Worm (Caenorhabditis elegans): ENCODE data around the gene ethe-1.

Gene ethe-1

DNA sequence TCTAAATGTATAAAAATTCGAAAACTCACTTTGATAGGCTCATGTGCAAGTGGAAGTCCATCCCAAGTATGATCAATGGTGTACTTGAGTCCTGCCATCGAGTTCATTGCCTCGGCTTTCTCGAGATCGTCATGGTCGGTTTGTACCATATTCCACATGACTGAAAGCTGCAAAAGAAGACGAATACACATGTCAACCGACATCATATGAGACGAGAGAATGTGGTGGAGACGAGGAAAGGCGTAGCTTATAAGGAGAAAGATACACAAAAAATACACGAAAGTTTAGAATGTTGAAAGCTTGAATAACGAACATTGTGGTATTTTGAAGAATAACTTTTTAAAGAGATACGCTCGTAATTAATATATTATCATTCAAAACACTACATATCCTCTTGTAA is 4.3 kb upstream of the ethe-1 start, which contains the start of gene C33A12.3:
Gene C33A12.3, minus strand, starts transcription at position 167 of the 400 bp plus-strand sequence.
- TF ChIP-seq blmp-1 (tag; optimal IDR thresholded peaks at IDR 0.05; ENCODE audit: insufficient read depth) (no peak), nhr-129 (tag; optimal IDR thresholded peaks at IDR 0.05) (peak; percentile 13)

DNA sequence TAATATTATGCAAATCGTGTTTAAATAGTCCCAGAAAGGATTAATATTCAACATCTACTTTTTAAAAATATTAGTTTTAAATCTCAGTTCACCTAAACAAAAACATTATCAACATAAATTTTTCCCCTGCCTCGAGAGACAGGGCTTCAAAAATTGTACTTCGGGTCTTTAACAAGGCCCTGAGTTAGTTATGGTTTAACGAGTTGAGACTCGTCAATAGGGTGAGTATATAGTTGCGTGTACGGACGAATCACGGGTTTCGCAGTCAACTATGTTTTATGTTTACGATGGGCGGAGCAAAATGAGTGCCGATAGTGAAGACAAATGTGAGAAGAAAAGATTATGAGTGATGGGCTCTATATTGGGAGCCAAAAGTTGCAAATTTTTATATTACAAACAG is 3.1 kb upstream of the ethe-1 start:
- no peak for TF ChIP-seq peb-1 (tag; optimal IDR thresholded peaks at IDR 0.05)
- TF ChIP-seq sma-9 (GFP tag; optimal IDR thresholded peaks at IDR 0.05), result peak; percentile 18
- TF ChIP-seq sma-9 (tag; optimal IDR thresholded peaks at IDR 0.05), result no peak

DNA sequence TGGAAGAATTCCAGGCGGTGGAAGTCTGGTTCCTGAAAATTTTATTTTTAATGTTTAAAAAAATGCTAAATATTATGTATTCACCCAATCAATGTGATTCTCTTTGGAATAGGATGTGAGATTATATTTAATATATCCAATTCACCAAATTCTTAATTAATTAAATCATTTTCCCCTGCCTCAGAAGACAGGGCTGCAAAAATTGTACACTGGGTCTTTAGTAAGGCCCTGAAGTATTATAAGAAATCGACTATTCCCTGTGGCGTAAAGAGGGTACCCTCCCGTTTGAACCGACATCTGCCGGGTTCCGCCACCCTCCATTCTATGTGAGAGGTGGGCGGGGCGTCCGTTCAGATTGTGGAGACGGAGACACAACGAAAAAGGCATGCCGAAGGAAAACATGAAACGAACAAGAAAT is 2.7 kb upstream of the ethe-1 start:
- TF ChIP-seq elt-1 (tag; optimal IDR thresholded peaks at IDR 0.05) (no peak), F13H6.1 (tag; optimal IDR thresholded peaks at IDR 0.05) (peak; percentile 74), ztf-1 (GFP tag; conservative IDR thresholded peaks at IDR 0.05) (no peak), nhr-6 (tag; optimal IDR thresholded peaks at IDR 0.05) (peak; percentile 44), ztf-4 (tag; optimal IDR thresholded peaks at IDR 0.05) (peak; percentile 66), zag-1 (tag; optimal IDR thresholded peaks at IDR 0.05) (peak; percentile 47), nhr-129 (tag; optimal IDR thresholded peaks at IDR 0.05) (peak; percentile 71), ZK546.5 (tag; optimal IDR thresholded peaks at IDR 0.05) (peak; percentile 18), lsy-2 (tag; optimal IDR thresholded peaks at IDR 0.05) (peak; percentile 62 to 85), nhr-11 (tag; optimal IDR thresholded peaks at IDR 0.05) (no peak), lin-39 (tag; optimal IDR thresholded peaks at IDR 0.05) (no peak), aly-2 (tag; optimal IDR thresholded peaks at IDR 0.05) (no peak), dmd-4 (tag; optimal IDR thresholded peaks at IDR 0.05) (no peak), sma-3 (GFP tag; optimal IDR thresholded peaks at IDR 0.05) (peak; percentile 78), unc-62 (GFP tag; optimal IDR thresholded peaks at IDR 0.05) (no peak), unc-39 (tag; optimal IDR thresholded peaks at IDR 0.05) (no peak), elt-3 (tag; optimal IDR thresholded peaks at IDR 0.05) (no peak), snpc-4 (tag; optimal IDR thresholded peaks at IDR 0.05) (peak; percentile 99), nhr-77 (tag; optimal IDR thresholded peaks at IDR 0.05) (peak; percentile 1), Y55F3AM.14 (GFP tag; optimal IDR thresholded peaks at IDR 0.05) (peak; percentile 35), ama-1 (optimal IDR thresholded peaks at IDR 0.05) (peak; percentile 91), mbf-1 (tag; optimal IDR thresholded peaks at IDR 0.05) (no peak), skn-1 (tag; optimal IDR thresholded peaks at IDR 0.05) (no peak), fos-1 (tag; optimal IDR thresholded peaks at IDR 0.05) (peak; percentile 25), peb-1 (tag; optimal IDR thresholded peaks at IDR 0.05) (peak; percentile 34), nhr-25 (tag; optimal IDR thresholded peaks at IDR 0.05) (peak; percentile 81), crh-2 (tag; optimal IDR thresholded peaks at IDR 0.05) (peak; percentile 85), nhr-21 (tag; optimal IDR thresholded peaks at IDR 0.05) (peak; percentile 86), R02D3.7 (tag; optimal IDR thresholded peaks at IDR 0.05) (peak; percentile 38), ceh-16 (tag; optimal IDR thresholded peaks at IDR 0.05) (peak; percentile 88), gmeb-1 (tag; optimal IDR thresholded peaks at IDR 0.05) (peak; percentile 64), lin-11 (tag; optimal IDR thresholded peaks at IDR 0.05) (peak; percentile 70), mdl-1 (tag; optimal IDR thresholded peaks at IDR 0.05) (peak; percentile 60 to 68), alr-1 (tag; optimal IDR thresholded peaks at IDR 0.05) (no peak), ztf-11 (tag; optimal IDR thresholded peaks at IDR 0.05) (peak; percentile 18), egl-27 (tag; optimal IDR thresholded peaks at IDR 0.05) (peak; percentile 67), sma-9 (GFP tag; optimal IDR thresholded peaks at IDR 0.05) (peak; percentile 87), sma-9 (tag; optimal IDR thresholded peaks at IDR 0.05) (no peak), unc-55 (GFP tag; optimal IDR thresholded peaks at IDR 0.05) (peak; percentile 79), blmp-1 (tag; optimal IDR thresholded peaks at IDR 0.05; ENCODE audit: insufficient read depth) (peak; percentile 33), C34F6.9 (tag; optimal IDR thresholded peaks at IDR 0.05) (peak; percentile 59), nhr-10 (tag; optimal IDR thresholded peaks at IDR 0.05) (no peak), ceh-82 (tag; optimal IDR thresholded peaks at IDR 0.05) (no peak), nhr-237 (tag; optimal IDR thresholded peaks at IDR 0.05) (no peak), sem-4 (tag; optimal IDR thresholded peaks at IDR 0.05) (peak; percentile 62), nhr-12 (tag; optimal IDR thresholded peaks at IDR 0.05) (no peak), nhr-23 (tag; optimal IDR thresholded peaks at IDR 0.05) (no peak), mab-5 (tag; optimal IDR thresholded peaks at IDR 0.05) (peak; percentile 10), lin-13 (GFP tag; optimal IDR thresholded peaks at IDR 0.05) (peak; percentile 81)

Measured in whole organism, L2 larva.